Fruit fly (Drosophila melanogaster) whole organism, pupa: Measurements from ENCODE around the gene Naa20B.

Experiments used
- CG10348 ChIP-seq: fragments of 200-800 bp; sonication (Bioruptor generic); IDR thresholded peaks from 2 replicates; pipeline ENCODE4 v1.3.6; 2022; ENCODE audit warnings: missing biosample characterization, missing genetic modification characterization
- CG12605 ChIP-seq: fragments of 200-800 bp; sonication (Bioruptor generic); IDR thresholded peaks from 2 replicates; pipeline ENCODE4 v1.3.6; 2022; ENCODE audit warnings: missing biosample characterization, missing genetic modification characterization
- CG13204 ChIP-seq: fragments of 200-800 bp; sonication (Bioruptor generic); optimal IDR thresholded peaks from 2 replicates; lab custom pipeline; 2018; ENCODE audit warnings: missing biosample characterization, mild to moderate bottlenecking, missing genetic modification characterization, moderate library complexity
- CG14655 ChIP-seq: fragments of 200-800 bp; sonication (Bioruptor generic); optimal IDR thresholded peaks from 3 replicates; lab custom pipeline; 2017; ENCODE audit warnings: mild to moderate bottlenecking, missing biosample characterization, missing genetic modification reagents, missing genetic modification characterization
- CG15710 ChIP-seq: fragments of 200-800 bp; sonication (Bioruptor generic); optimal IDR thresholded peaks from 2 replicates; lab custom pipeline; 2018; ENCODE audit warnings: missing biosample characterization, mild to moderate bottlenecking, missing genetic modification characterization, moderate library complexity
- CG17806 ChIP-seq: fragments of 200-800 bp; sonication (Bioruptor generic); optimal IDR thresholded peaks from 2 replicates; lab custom pipeline; 2018; ENCODE audit warnings: missing biosample characterization, mild to moderate bottlenecking, missing genetic modification characterization, moderate library complexity
- CG32121 ChIP-seq: fragments of 200-800 bp; sonication (Bioruptor generic); IDR thresholded peaks from 2 replicates; pipeline ENCODE4 v1.3.6; 2022; ENCODE audit warnings: missing biosample characterization, missing genetic modification characterization
- CG34367 ChIP-seq: fragments of 200-800 bp; sonication (Bioruptor generic); optimal IDR thresholded peaks from 2 replicates; lab custom pipeline; 2018; ENCODE audit warnings: missing biosample characterization, mild to moderate bottlenecking, missing genetic modification characterization
- CG4496 ChIP-seq: fragments of 200-800 bp; sonication (Bioruptor generic); IDR thresholded peaks from 3 replicates; pipeline ENCODE4 v1.3.6; 2022; ENCODE audit warnings: missing biosample characterization, missing genetic modification characterization
- CG8159 ChIP-seq: fragments of 200-800 bp; sonication (Bioruptor generic); optimal IDR thresholded peaks from 3 replicates; lab custom pipeline; 2018; ENCODE audit warnings: missing biosample characterization, mild to moderate bottlenecking, missing genetic modification characterization, moderate library complexity
- CG8301 ChIP-seq: fragments of 200-800 bp; sonication (Bioruptor generic); optimal IDR thresholded peaks from 2 replicates; lab custom pipeline; 2018; ENCODE audit warnings: missing biosample characterization, mild to moderate bottlenecking, missing genetic modification characterization
- CG9948 ChIP-seq: fragments of 200-800 bp; sonication (Bioruptor generic); optimal IDR thresholded peaks from 2 replicates; lab custom pipeline; 2018; ENCODE audit warnings: missing biosample characterization, mild to moderate bottlenecking, missing genetic modification characterization, moderate library complexity
- D1 ChIP-seq: fragments of 200-800 bp; sonication (Bioruptor generic); optimal IDR thresholded peaks from 2 replicates; lab custom pipeline; 2018; ENCODE audit warnings: missing biosample characterization, mild to moderate bottlenecking, missing genetic modification characterization, moderate library complexity
- EcR ChIP-seq: fragments of 200-800 bp; sonication (Bioruptor generic); optimal IDR thresholded peaks from 3 replicates; lab custom pipeline; 2019; ENCODE audit warnings: missing biosample characterization, missing genetic modification characterization, mild to moderate bottlenecking, moderate library complexity, missing genetic modification reagents
- Ets98B ChIP-seq: fragments of 200-800 bp; sonication (Bioruptor generic); IDR thresholded peaks from 2 replicates; pipeline ENCODE4 v1.3.6; 2022; ENCODE audit warnings: missing biosample characterization, missing genetic modification characterization
- Pif1A ChIP-seq: fragments of 200-800 bp; sonication (Bioruptor generic); optimal IDR thresholded peaks from 3 replicates; lab custom pipeline; 2016; ENCODE audit warnings: missing biosample characterization, missing genetic modification characterization
- Pif1B ChIP-seq: fragments of 200-800 bp; sonication (Bioruptor generic); optimal IDR thresholded peaks from 3 replicates; lab custom pipeline; 2016; ENCODE audit warnings: missing biosample characterization, missing genetic modification characterization
- Snoo ChIP-seq: fragments of 200-800 bp; sonication (Bioruptor generic); optimal IDR thresholded peaks from 3 replicates; lab custom pipeline; 2017; ENCODE audit warnings: missing biosample characterization, mild to moderate bottlenecking, missing genetic modification characterization, inconsistent platforms
- fd96Ca ChIP-seq: fragments of 200-800 bp; sonication (Bioruptor generic); IDR thresholded peaks from 3 replicates; pipeline ENCODE4 v1.3.6; 2022; ENCODE audit warnings: missing biosample characterization, missing genetic modification characterization
- gl ChIP-seq: fragments of 200-800 bp; sonication (Bioruptor generic); optimal IDR thresholded peaks from 2 replicates; lab custom pipeline; 2018; ENCODE audit warnings: missing biosample characterization, mild to moderate bottlenecking, missing genetic modification characterization
- rn ChIP-seq: fragments of 200-800 bp; sonication (Bioruptor generic); IDR thresholded peaks from 2 replicates; pipeline ENCODE4 v1.3.6; 2022; ENCODE audit warnings: missing biosample characterization, missing genetic modification characterization

Naa20B gene

DNA sequence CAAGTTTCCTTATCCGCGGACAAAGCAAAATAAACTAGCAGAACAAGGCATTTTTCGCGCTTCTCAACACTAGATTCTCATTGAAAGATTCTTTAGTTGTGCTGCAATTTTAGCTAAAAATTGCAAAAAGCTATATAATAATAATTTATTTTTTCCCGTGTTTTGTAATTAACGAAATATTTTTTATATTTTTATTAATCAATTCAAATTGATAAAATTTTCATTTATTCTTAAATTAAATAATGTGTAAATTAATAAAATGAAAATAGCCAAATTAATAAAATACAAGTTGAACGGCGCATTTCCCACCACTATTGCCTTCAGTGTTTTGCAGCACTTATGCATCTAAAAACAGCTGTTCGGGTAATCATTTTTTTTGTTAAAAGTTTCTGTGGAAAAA lies 29.2 kb downstream of the Naa20B start, which contains the start of the genes Drep4 and Uvrag:
Gene Drep4 (minus strand): TSS at position 7 of the 400 bp plus-strand sequence.
Gene Uvrag (plus strand): TSS at position 322 of the 400 bp plus-strand sequence.
- TF ChIP-seq D1 (tag; lab: Kevin White, UChicago) (peak; percentile 47), CG17806 (tag; lab: Kevin White, UChicago) (peak; percentile 50), gl (tag; lab: Kevin White, UChicago) (no peak), CG8159 (tag; lab: Kevin White, UChicago) (peak; percentile 69), CG15710 (no peak), CG9948 (no peak), Snoo (tag; lab: Kevin White, UChicago) (peak; percentile 51), rn (0 out of 2 replicates have a peak, but pooled peaks have one; percentile 12)

DNA sequence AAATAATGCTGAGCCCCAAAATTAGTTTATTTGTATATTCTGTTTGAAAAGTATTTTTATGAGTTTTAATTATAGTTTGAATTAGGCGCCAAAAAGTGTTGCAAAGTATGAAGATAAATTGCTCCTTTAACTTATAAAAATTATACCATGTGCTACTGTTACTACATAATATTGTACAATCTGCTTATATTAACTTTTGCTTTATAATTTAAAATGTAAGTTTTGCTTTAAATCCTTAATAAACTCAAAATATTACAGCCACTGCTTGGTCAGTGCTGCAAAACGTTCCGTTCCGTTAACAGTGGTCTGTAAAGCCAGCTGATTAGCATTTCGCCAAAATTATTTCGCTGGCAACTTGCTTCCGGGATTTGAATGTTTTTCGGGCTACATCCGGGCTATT lies 32.4 kb downstream of the Naa20B start, which contains the start of gene CG31729:
Gene CG31729 (plus strand): TSS at position 309 of the 400 bp plus-strand sequence.
- TF ChIP-seq CG32121 (GFP tag; lab: Robert Waterston, UW) (no peak), rn (no peak), CG14655 (GFP tag; lab: Kevin White, UChicago) (no peak), CG34367 (tag; lab: Kevin White, UChicago) (no peak), CG13204 (GFP tag; lab: Kevin White, UChicago) (no peak), Ets98B (no peak), CG15710 (no peak), fd96Ca (GFP tag; lab: Robert Waterston, UW) (no peak), CG8159 (tag; lab: Kevin White, UChicago) (no peak), CG17806 (tag; lab: Kevin White, UChicago) (no peak), CG12605 (no peak), Snoo (tag; lab: Kevin White, UChicago) (no peak), Pif1B (GFP tag; lab: Kevin White, UChicago) (no peak), CG9948 (no peak), CG8301 (tag; lab: Kevin White, UChicago) (no peak), CG4496 (GFP tag; lab: Robert Waterston, UW) (no peak), D1 (tag; lab: Kevin White, UChicago) (no peak)

DNA sequence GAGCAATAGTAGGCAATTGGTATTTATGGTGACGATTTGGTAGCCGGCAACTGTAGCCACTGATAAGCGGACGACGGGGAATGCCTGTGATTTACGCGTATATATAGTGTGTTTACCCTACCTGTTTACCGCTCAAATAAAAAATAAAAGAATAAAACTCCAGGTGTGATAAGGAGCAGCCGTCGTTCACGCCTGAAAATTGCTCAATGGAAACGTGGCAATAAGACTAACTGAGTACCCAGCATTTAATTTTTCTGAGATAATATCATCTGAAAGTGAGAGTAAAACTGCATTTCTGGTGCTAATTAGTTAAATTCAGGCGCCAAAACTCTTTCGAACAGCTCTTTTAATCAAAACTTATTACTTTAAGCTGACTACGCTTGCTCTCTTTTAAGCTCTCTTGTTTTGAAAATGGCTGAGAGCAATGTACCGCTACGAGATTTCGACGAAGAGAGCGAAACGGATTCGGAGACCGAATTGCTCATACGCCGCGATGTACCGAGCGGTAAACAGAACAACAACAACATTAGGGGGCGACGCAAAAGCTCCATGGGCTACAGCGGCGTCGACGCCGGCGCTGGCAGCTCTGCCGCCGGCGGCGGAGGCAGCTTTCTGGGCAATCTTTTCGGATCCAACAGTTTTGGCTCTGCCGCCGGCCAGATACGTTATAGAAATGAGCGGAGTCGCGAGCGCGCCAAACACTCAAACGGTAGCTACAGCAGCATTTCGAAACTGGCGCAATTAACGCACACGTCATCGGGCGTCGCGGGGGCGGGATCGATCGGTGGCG lies 33.2 kb downstream of the Naa20B start:
- TF ChIP-seq CG34367 (tag; lab: Kevin White, UChicago): peak; percentile 8
- TF ChIP-seq CG8301 (tag; lab: Kevin White, UChicago): no peak
- peak; percentile 20 for TF ChIP-seq Ets98B
- TF ChIP-seq CG9948: no peak
- no peak for TF ChIP-seq fd96Ca (GFP tag; lab: Robert Waterston, UW)
- TF ChIP-seq CG12605: no peak; the same call in 1 of the 2 replicates
- peak; percentile 33 for TF ChIP-seq CG14655 (GFP tag; lab: Kevin White, UChicago)
- peak; percentile 55; the same call in 2 of the 3 replicates for TF ChIP-seq CG4496 (GFP tag; lab: Robert Waterston, UW)
- TF ChIP-seq CG13204 (GFP tag; lab: Kevin White, UChicago): peak; percentile 73
- TF ChIP-seq Pif1A (GFP tag; lab: Kevin White, UChicago): peak; percentile 32
- TF ChIP-seq CG32121 (GFP tag; lab: Robert Waterston, UW): peak; percentile 43; the same call in 1 of the 2 replicates
- no peak for TF ChIP-seq Pif1B (GFP tag; lab: Kevin White, UChicago)
- no peak for TF ChIP-seq CG10348 (GFP tag; lab: Robert Waterston, UW)
- TF ChIP-seq rn: no peak
- TF ChIP-seq CG15710: peak; percentile 61
- peak; percentile 56 for TF ChIP-seq gl (tag; lab: Kevin White, UChicago)
- no peak for TF ChIP-seq CG17806 (tag; lab: Kevin White, UChicago)
- no peak for TF ChIP-seq D1 (tag; lab: Kevin White, UChicago)
- peak; percentile 37 for TF ChIP-seq EcR (GFP tag; lab: Kevin White, UChicago)
- no peak for TF ChIP-seq CG8159 (tag; lab: Kevin White, UChicago)
- TF ChIP-seq Snoo (tag; lab: Kevin White, UChicago): peak; percentile 48

DNA sequence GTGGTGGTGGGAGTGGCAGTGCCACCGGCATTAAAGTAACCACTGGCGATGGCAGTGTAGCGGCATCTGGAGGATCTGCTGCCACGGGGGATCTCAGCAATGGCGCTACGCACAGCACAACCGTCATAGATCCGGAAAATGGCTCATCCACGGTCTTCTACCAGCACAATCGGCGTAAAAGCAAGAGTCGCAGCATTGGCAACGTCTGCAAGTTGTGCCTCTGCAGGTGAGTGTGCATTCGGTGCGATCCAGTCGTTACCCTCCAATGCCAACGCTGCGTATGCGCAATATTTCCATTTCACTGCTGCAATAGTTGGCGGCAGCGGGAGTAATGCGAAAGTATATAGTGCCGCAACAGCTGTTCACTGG lies 33.8 kb downstream of the Naa20B start:
- TF ChIP-seq CG13204 (GFP tag; lab: Kevin White, UChicago) (no peak), CG10348 (GFP tag; lab: Robert Waterston, UW) (no peak), fd96Ca (GFP tag; lab: Robert Waterston, UW) (peak; percentile 46; the same call in 2 of the 3 replicates), CG32121 (GFP tag; lab: Robert Waterston, UW) (peak; percentile 60)
- TF ChIP-seq, all 21 proteins: peak for 2

DNA sequence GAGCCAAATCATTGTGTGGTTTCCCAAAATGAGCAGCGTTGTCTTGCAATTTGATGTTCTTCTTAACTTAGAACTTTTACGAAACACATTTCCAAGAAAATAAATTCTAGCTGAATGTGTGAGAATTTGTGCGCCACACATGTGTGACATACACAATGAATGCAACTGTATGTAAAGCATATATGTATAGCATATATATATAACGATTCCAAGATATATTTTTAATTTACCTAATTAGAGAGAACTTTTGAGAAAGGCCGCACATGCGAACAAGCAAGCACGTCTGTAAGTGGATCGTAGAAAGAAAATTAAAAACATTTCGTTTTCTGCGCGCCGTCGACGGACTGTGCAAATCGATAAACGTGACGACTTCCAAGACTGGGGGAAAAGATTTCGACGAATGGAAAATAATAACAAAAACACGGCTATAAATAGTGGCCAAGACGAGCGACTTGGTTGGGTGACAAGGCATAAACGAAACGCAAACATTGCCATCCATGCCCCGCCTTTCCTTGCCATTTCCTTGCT lies 34.7 kb downstream of the Naa20B start:
- no peak for TF ChIP-seq EcR (GFP tag; lab: Kevin White, UChicago)
- TF ChIP-seq Pif1B (GFP tag; lab: Kevin White, UChicago): no peak
- TF ChIP-seq D1 (tag; lab: Kevin White, UChicago): no peak
- TF ChIP-seq CG4496 (GFP tag; lab: Robert Waterston, UW): 0 out of 3 replicates have a peak, but pooled peaks have one; percentile 36
- TF ChIP-seq CG13204 (GFP tag; lab: Kevin White, UChicago): no peak

DNA sequence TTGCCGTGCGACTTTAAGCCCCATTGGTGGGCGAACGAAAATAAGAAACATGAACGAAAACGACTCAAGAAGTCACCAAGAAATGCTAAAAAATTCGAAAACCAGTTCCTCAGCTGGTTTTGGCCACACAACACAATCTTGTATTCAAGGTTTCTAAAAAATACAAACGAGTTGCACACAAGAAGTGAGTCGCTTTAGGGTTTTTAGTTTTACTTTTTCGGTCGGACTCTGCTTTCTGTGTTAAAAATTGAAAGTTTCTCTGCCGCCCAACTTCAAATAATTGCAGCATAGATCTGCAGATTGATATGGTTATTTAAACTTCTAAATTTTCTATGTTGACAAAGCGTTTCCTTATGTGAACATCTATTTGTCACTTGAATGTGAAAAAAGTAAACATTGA lies 35.3 kb downstream of the Naa20B start, which contains the start of gene CG16824:
Gene CG16824 (plus strand): TSS at position 384 of the 400 bp plus-strand sequence.
- TF ChIP-seq Pif1A (GFP tag; lab: Kevin White, UChicago) (no peak), CG34367 (tag; lab: Kevin White, UChicago) (no peak), gl (tag; lab: Kevin White, UChicago) (no peak), EcR (GFP tag; lab: Kevin White, UChicago) (no peak), CG4496 (GFP tag; lab: Robert Waterston, UW) (no peak), CG14655 (GFP tag; lab: Kevin White, UChicago) (no peak), rn (no peak), D1 (tag; lab: Kevin White, UChicago) (no peak), CG32121 (GFP tag; lab: Robert Waterston, UW) (no peak), CG8301 (tag; lab: Kevin White, UChicago) (no peak), Snoo (tag; lab: Kevin White, UChicago) (no peak)
